Worm (Caenorhabditis elegans) whole organism, L4 larva: Measurements from ENCODE around the gene R04A9.1.
"Not testable (repeated sequence)": the region's sequence is repeated elsewhere in the genome, so short reads cannot be mapped to it uniquely, and the experiment has no call there.

Source experiments
- daf-16 ChIP-seq, 3 experiments: sonication (generic microtip); optimal IDR thresholded peaks; 2 replicates each; lab custom pipeline; 2016 to 2017; ENCODE audit warnings: missing genetic modification characterization in 3 of 3, missing genetic modification reagents in 3 of 3, mild to moderate bottlenecking in 2 of 3, missing compliant biosample characterization in 2 of 3, missing biosample characterization in 1 of 3, moderate library complexity in 1 of 3
- dmd-6 ChIP-seq: fragments of 200-800 bp; sonication (Bioruptor generic); IDR thresholded peaks from 2 replicates; pipeline ENCODE4 v1.3.6; 2022; ENCODE audit warnings: missing genetic modification reagents, missing genetic modification characterization, missing compliant biosample characterization
- dmd-8 ChIP-seq: fragments of 200-800 bp; sonication (Bioruptor generic); IDR thresholded peaks from 2 replicates; pipeline ENCODE4 v1.3.6; 2022; ENCODE audit warnings: missing genetic modification characterization, missing compliant biosample characterization
- hlh-11 ChIP-seq: fragments of 200-800 bp; sonication (Bioruptor generic); optimal IDR thresholded peaks from 2 replicates; lab custom pipeline; 2018; ENCODE audit warnings: mild to moderate bottlenecking, missing genetic modification characterization, missing compliant biosample characterization
- lin-1 ChIP-seq: fragments of 200-800 bp; sonication (Bioruptor generic); IDR thresholded peaks from 2 replicates; pipeline ENCODE4 v1.3.6; 2022; ENCODE audit warnings: missing genetic modification reagents, missing genetic modification characterization, missing compliant biosample characterization
- lin-38 ChIP-seq: fragments of 200-800 bp; sonication (Bioruptor generic); IDR thresholded peaks from 2 replicates; pipeline ENCODE4 v1.3.6; 2022; ENCODE audit warnings: missing genetic modification reagents, missing genetic modification characterization, missing compliant biosample characterization
- mdt-29 ChIP-seq: fragments of 200-800 bp; sonication (Bioruptor generic); IDR thresholded peaks from 2 replicates; pipeline ENCODE4 v1.3.6; 2022; ENCODE audit warnings: missing genetic modification reagents, missing genetic modification characterization, missing compliant biosample characterization
- nhr-28 ChIP-seq: fragments of 150-350 bp; optimal IDR thresholded peaks from 2 replicates; lab custom pipeline; 2014; ENCODE audit warnings: missing biosample characterization, missing genetic modification characterization
- pha-4 ChIP-seq, 2 experiments: fragments of 150-350 bp in 1 of 2; fragments of 200-800 bp in 1 of 2; sonication (Bioruptor generic) in 1 of 2; IDR thresholded peaks in 1 of 2; optimal IDR thresholded peaks in 1 of 2; 2 replicates each; pipeline versions ENCODE4 v1.3.6 to Lab custom; 2014 to 2022; ENCODE audit warnings: missing genetic modification characterization in 2 of 2, missing genetic modification reagents in 2 of 2, missing biosample characterization in 1 of 2, missing compliant biosample characterization in 1 of 2
- pqm-1 ChIP-seq: sonication (generic microtip); optimal IDR thresholded peaks from 2 replicates; lab custom pipeline; 2017; ENCODE audit warnings: missing biosample characterization, missing genetic modification characterization
- skn-1 ChIP-seq: fragments of 150-350 bp; optimal IDR thresholded peaks from 2 replicates; lab custom pipeline; 2014; ENCODE audit warnings: missing biosample characterization, missing genetic modification characterization
- snpc-1.2 ChIP-seq: fragments of 200-800 bp; sonication (Bioruptor generic); IDR thresholded peaks from 2 replicates; pipeline ENCODE4 v1.3.6; 2022; ENCODE audit warnings: missing genetic modification reagents, missing genetic modification characterization, missing compliant biosample characterization
- zip-11 ChIP-seq: fragments of 200-800 bp; sonication (Bioruptor generic); IDR thresholded peaks from 2 replicates; pipeline ENCODE4 v1.3.6; 2022; ENCODE audit warnings: missing genetic modification characterization, missing compliant biosample characterization

The R04A9.1 gene

ce11 chrX:443433-443832 is 38.7 kb downstream of the R04A9.1 start:
- TF ChIP-seq snpc-1.2 (GFP tag; lab: Robert Waterston, UW) (0 out of 2 replicates have a peak, but pooled peaks have one; percentile 34), lin-38 (GFP tag; lab: Robert Waterston, UW) (0 out of 2 replicates have a peak, but pooled peaks have one; percentile 8), mdt-29 (GFP tag; lab: Robert Waterston, UW) (peak; percentile 30; the same call in 1 of the 2 replicates), pha-4 (GFP tag; IDR thresholded peaks at IDR 0.05; lab: Robert Waterston, UW) (0 out of 2 replicates have a peak, but pooled peaks have one; percentile 21)
- TF ChIP-seq pha-4 (tag; optimal IDR thresholded peaks at IDR 0.05; lab: Kevin White, UChicago), result not testable (repeated sequence)

DNA sequence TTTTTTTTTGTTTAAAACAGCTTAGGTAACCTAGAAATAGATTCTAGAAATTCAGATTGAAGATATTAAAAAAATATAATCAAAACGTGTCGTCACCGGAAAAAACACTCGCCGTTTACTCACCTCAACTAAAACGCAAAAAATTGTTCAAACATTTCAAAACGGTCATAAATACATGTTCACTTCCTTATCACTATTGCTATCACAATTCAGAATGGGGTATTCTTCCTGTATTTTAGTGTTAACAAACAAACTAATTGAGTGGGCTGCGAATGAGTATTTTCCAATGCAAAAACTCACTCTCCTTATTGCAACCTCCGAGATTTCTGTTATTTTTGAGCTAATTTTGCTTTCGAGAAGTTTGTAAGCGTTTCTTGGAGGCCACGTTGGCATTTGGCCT is 45.1 kb downstream of the R04A9.1 start, which contains the start of gene F52D1.2:
Gene F52D1.2, minus strand, starts transcription at position 393 of the 400 bp plus-strand sequence.
- TF ChIP-seq dmd-6 (peak; percentile 14; the same call in 1 of the 2 replicates), daf-16 (GFP tag; optimal IDR thresholded peaks at IDR 0.05; lab: Kevin White, UChicago) (no peak), daf-16 (tag; optimal IDR thresholded peaks at IDR 0.05; lab: Kevin White, UChicago) (peak; percentile 50), pqm-1 (tag; lab: Kevin White, UChicago) (peak; percentile 72), hlh-11 (peak; percentile 13), nhr-28 (peak; percentile 70), skn-1 (no peak), zip-11 (no peak), dmd-8 (GFP tag; lab: Robert Waterston, UW) (no peak), lin-1 (no peak)
- TF ChIP-seq, all 104 proteins: peak for 5
